Fruit fly (Drosophila melanogaster) Kc167 (cell line): ENCODE results near the gene Cap-D2.

Experiments
- Myc ChIP-seq: fragments of >200 bp; optimal IDR thresholded peaks from 2 replicates; lab custom pipeline; 2017; ENCODE audit warnings: missing external identifiers
- Sin3A ChIP-seq: fragments of >200 bp; optimal IDR thresholded peaks from 2 replicates; lab custom pipeline; 2018; ENCODE audit warnings: missing external identifiers
- h ChIP-seq: fragments of >200 bp; optimal IDR thresholded peaks from 3 replicates; lab custom pipeline; 2018; ENCODE audit warnings: missing external identifiers
- insv ChIP-seq: fragments of >200 bp; optimal IDR thresholded peaks from 3 replicates; lab custom pipeline; 2018; ENCODE audit warnings: missing external identifiers
- psq ChIP-seq: fragments of >200 bp; optimal IDR thresholded peaks from 2 replicates; lab custom pipeline; 2017; ENCODE audit warnings: missing external identifiers
- ttk ChIP-seq: sonication (Bioruptor generic); optimal IDR thresholded peaks from 2 replicates; lab custom pipeline; 2017; ENCODE audit warnings: missing external identifiers

DNA sequence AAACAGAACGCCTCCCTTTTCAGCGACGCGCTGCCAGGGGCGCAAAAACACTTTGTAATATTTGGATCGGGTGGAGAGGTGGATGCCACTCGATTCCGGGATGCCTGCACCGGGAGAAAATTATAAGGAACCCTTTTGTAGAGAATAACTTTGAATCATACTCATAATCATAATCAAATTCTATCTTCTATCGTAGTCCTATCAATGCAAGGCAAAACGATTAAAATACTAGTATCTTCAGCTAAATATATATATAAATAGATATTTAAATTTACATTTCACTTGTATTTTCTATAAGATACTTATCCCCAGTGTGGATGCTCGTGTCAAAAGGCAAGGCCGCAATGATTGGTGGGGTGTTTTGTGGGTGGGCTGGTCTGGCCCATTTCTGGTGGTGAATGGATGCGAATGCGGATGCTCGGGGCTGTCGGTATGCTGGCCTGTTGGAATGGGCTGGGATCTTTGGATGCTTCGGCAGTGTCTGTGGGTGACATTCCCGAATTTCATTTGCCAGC lies 30.4 kb downstream of the Cap-D2 start:
- TF ChIP-seq Myc (lab: Kevin White, UChicago): no peak
- no peak for TF ChIP-seq Sin3A (lab: Kevin White, UChicago)
- no peak for TF ChIP-seq insv (lab: Kevin White, UChicago)
- no peak for TF ChIP-seq h (lab: Kevin White, UChicago)
- no peak for TF ChIP-seq ttk (lab: Kevin White, UChicago)
- TF ChIP-seq psq (lab: Kevin White, UChicago): no peak
